Fruit fly (Drosophila melanogaster) whole organism, prepupa: Measurements from ENCODE around the gene BTBD9.
A peak's percentile ranks its signal among the peaks of the same experiment; 100 is the strongest.

ENCODE experiments used
- Blimp-1 ChIP-seq: fragments of 200-800 bp; sonication (Bioruptor generic); optimal IDR thresholded peaks from 3 replicates; lab custom pipeline; 2017; ENCODE audit warnings: missing biosample characterization, missing genetic modification characterization, mild to moderate bottlenecking, moderate library complexity, missing genetic modification reagents
- CG10631 ChIP-seq: fragments of 200-800 bp; sonication (Bioruptor generic); optimal IDR thresholded peaks from 2 replicates; lab custom pipeline; 2016; ENCODE audit warnings: missing biosample characterization, missing genetic modification characterization
- CG11294 ChIP-seq: fragments of 200-800 bp; sonication (Bioruptor generic); IDR thresholded peaks from 2 replicates; pipeline ENCODE4 v1.3.6; 2022; ENCODE audit warnings: missing biosample characterization, missing genetic modification characterization
- CG11762 ChIP-seq: fragments of 200-800 bp; sonication (Bioruptor generic); optimal IDR thresholded peaks from 3 replicates; lab custom pipeline; 2016; ENCODE audit warnings: missing biosample characterization, missing genetic modification characterization; ENCODE audit not compliant: insufficient read depth
- CG11902 ChIP-seq: fragments of 200-800 bp; sonication (Bioruptor generic); optimal IDR thresholded peaks from 3 replicates; lab custom pipeline; 2016; ENCODE audit warnings: missing biosample characterization, missing genetic modification characterization
- CG15336 ChIP-seq: fragments of 200-800 bp; sonication (Bioruptor generic); IDR thresholded peaks from 2 replicates; pipeline ENCODE4 v1.3.6; 2022; ENCODE audit warnings: missing biosample characterization, missing genetic modification characterization
- CG1621 ChIP-seq: fragments of 200-800 bp; sonication (Bioruptor generic); optimal IDR thresholded peaks from 3 replicates; lab custom pipeline; 2018; ENCODE audit warnings: missing biosample characterization, mild to moderate bottlenecking, missing genetic modification characterization
- CG3032 ChIP-seq: fragments of 200-800 bp; optimal IDR thresholded peaks from 2 replicates; lab custom pipeline; 2019; ENCODE audit warnings: missing biosample characterization, mild to moderate bottlenecking, missing genetic modification characterization, moderate library complexity
- CG31627 ChIP-seq: fragments of 200-800 bp; sonication (Bioruptor generic); optimal IDR thresholded peaks from 3 replicates; lab custom pipeline; 2016; ENCODE audit warnings: missing biosample characterization, missing genetic modification characterization
- CG32006 ChIP-seq: fragments of 200-800 bp; sonication (Bioruptor generic); optimal IDR thresholded peaks from 3 replicates; lab custom pipeline; 2017; ENCODE audit warnings: missing biosample characterization, mild to moderate bottlenecking, missing genetic modification characterization
- CG3919 ChIP-seq: fragments of 200-800 bp; sonication (Bioruptor generic); optimal IDR thresholded peaks from 3 replicates; lab custom pipeline; 2016; ENCODE audit warnings: missing biosample characterization, missing genetic modification characterization
- CG4318 ChIP-seq: fragments of 200-800 bp; sonication (Bioruptor generic); optimal IDR thresholded peaks from 3 replicates; lab custom pipeline; 2017; ENCODE audit warnings: missing biosample characterization, mild to moderate bottlenecking, missing genetic modification characterization
- CG6163 ChIP-seq: fragments of 200-800 bp; sonication (Bioruptor generic); IDR thresholded peaks from 3 replicates; pipeline ENCODE4 v1.3.6; 2022; ENCODE audit warnings: missing biosample characterization, missing genetic modification characterization
- CG6276 ChIP-seq: fragments of 200-800 bp; sonication (Bioruptor generic); optimal IDR thresholded peaks from 2 replicates; lab custom pipeline; 2017; ENCODE audit warnings: missing biosample characterization, mild to moderate bottlenecking, missing genetic modification characterization
- CG6792 ChIP-seq: fragments of 200-800 bp; sonication (Bioruptor generic); optimal IDR thresholded peaks from 3 replicates; lab custom pipeline; 2016; ENCODE audit warnings: missing biosample characterization, missing genetic modification characterization
- CG6854 ChIP-seq: fragments of 200-800 bp; sonication (Bioruptor generic); optimal IDR thresholded peaks from 2 replicates; lab custom pipeline; 2017; ENCODE audit warnings: missing biosample characterization, mild to moderate bottlenecking, missing genetic modification characterization
- CG8119 ChIP-seq: fragments of 200-800 bp; sonication (Bioruptor generic); IDR thresholded peaks from 3 replicates; pipeline ENCODE4 v1.3.6; 2022; ENCODE audit warnings: missing biosample characterization, missing genetic modification characterization
- CG8319 ChIP-seq: fragments of 200-800 bp; sonication (Bioruptor generic); optimal IDR thresholded peaks from 3 replicates; lab custom pipeline; 2016; ENCODE audit warnings: missing biosample characterization, missing genetic modification characterization
- CG8632 ChIP-seq: fragments of 200-800 bp; sonication (Bioruptor generic); optimal IDR thresholded peaks from 3 replicates; lab custom pipeline; 2016; ENCODE audit warnings: missing biosample characterization, missing genetic modification characterization
- Eip75B ChIP-seq: fragments of 200-800 bp; sonication (Bioruptor generic); optimal IDR thresholded peaks from 3 replicates; lab custom pipeline; 2016; ENCODE audit warnings: missing biosample characterization, missing genetic modification characterization
- Eip78C ChIP-seq: fragments of 200-800 bp; sonication (Bioruptor generic); peaks from one replicate; lab custom pipeline; 2016; ENCODE audit warnings: missing biosample characterization, missing genetic modification characterization
- Ets21C ChIP-seq: fragments of 200-800 bp; sonication (Bioruptor generic); optimal IDR thresholded peaks from 3 replicates; lab custom pipeline; 2016; ENCODE audit warnings: missing biosample characterization, missing genetic modification characterization
- Hr38 ChIP-seq: sonication (Bioruptor generic); optimal IDR thresholded peaks from 2 replicates; lab custom pipeline; 2016; ENCODE audit warnings: missing biosample characterization, missing genetic modification characterization
- Hr4 ChIP-seq: fragments of 200-800 bp; sonication (Bioruptor generic); optimal IDR thresholded peaks from 3 replicates; lab custom pipeline; 2016; ENCODE audit warnings: missing biosample characterization, missing genetic modification characterization
- Lpt ChIP-seq: fragments of 200-800 bp; sonication (Bioruptor generic); optimal IDR thresholded peaks from 3 replicates; lab custom pipeline; 2016; ENCODE audit warnings: missing biosample characterization, missing genetic modification characterization
- Met ChIP-seq: fragments of 200-800 bp; sonication (Bioruptor generic); optimal IDR thresholded peaks from 3 replicates; lab custom pipeline; 2016; ENCODE audit warnings: missing biosample characterization, missing genetic modification characterization
- OdsH ChIP-seq: fragments of 200-800 bp; sonication (Bioruptor generic); optimal IDR thresholded peaks from 3 replicates; lab custom pipeline; 2016; ENCODE audit warnings: missing biosample characterization, missing genetic modification characterization
- Sox102F ChIP-seq: fragments of 200-800 bp; sonication (Bioruptor generic); optimal IDR thresholded peaks from 2 replicates; lab custom pipeline; 2016; ENCODE audit warnings: missing biosample characterization, mild to moderate bottlenecking, missing genetic modification characterization
- Sox14 ChIP-seq: fragments of 200-800 bp; sonication (Bioruptor generic); optimal IDR thresholded peaks from 3 replicates; lab custom pipeline; 2016; ENCODE audit warnings: missing biosample characterization, missing genetic modification characterization
- achi ChIP-seq: fragments of 200-800 bp; sonication (Bioruptor generic); optimal IDR thresholded peaks from 3 replicates; lab custom pipeline; 2016; ENCODE audit warnings: missing biosample characterization, missing genetic modification characterization
- acj6 ChIP-seq: fragments of 200-800 bp; sonication (Bioruptor generic); optimal IDR thresholded peaks from 3 replicates; lab custom pipeline; 2016; ENCODE audit warnings: missing biosample characterization, missing genetic modification characterization
- cyc ChIP-seq: fragments of 200-800 bp; sonication (Bioruptor generic); optimal IDR thresholded peaks from 3 replicates; lab custom pipeline; 2016; ENCODE audit warnings: missing biosample characterization, missing genetic modification characterization
- dsx ChIP-seq: fragments of 200-800 bp; optimal IDR thresholded peaks from 3 replicates; lab custom pipeline; 2019; ENCODE audit warnings: missing biosample characterization, mild to moderate bottlenecking, missing genetic modification characterization, moderate library complexity; ENCODE audit not compliant: poor library complexity, severe bottlenecking
- esn ChIP-seq: fragments of 200-800 bp; sonication (Bioruptor generic); optimal IDR thresholded peaks from 2 replicates; lab custom pipeline; 2016; ENCODE audit warnings: missing biosample characterization, mild to moderate bottlenecking, missing genetic modification characterization, moderate library complexity
- fd85E ChIP-seq: fragments of 200-800 bp; sonication (Bioruptor generic); optimal IDR thresholded peaks from 3 replicates; lab custom pipeline; 2016; ENCODE audit warnings: missing biosample characterization, missing genetic modification characterization
- net ChIP-seq: fragments of 200-800 bp; sonication (Bioruptor generic); optimal IDR thresholded peaks from 3 replicates; lab custom pipeline; 2016; ENCODE audit warnings: missing biosample characterization, missing genetic modification characterization
- salr ChIP-seq, 2 experiments: fragments of 200-800 bp; sonication (Bioruptor generic); optimal IDR thresholded peaks; 3 replicates each; lab custom pipeline; 2016 to 2018; ENCODE audit warnings: missing biosample characterization in 2 of 2, missing genetic modification characterization in 2 of 2, mild to moderate bottlenecking in 1 of 2
- spab ChIP-seq: fragments of 200-800 bp; sonication (Bioruptor generic); optimal IDR thresholded peaks from 2 replicates; lab custom pipeline; 2017; ENCODE audit warnings: missing biosample characterization, mild to moderate bottlenecking, missing genetic modification characterization, missing genetic modification reagents
- ss ChIP-seq, 2 experiments: fragments of 200-800 bp; sonication (Bioruptor generic); optimal IDR thresholded peaks; 2 replicates in 1 of 2; 3 replicates in 1 of 2; lab custom pipeline; 2017 to 2018; ENCODE audit warnings: mild to moderate bottlenecking in 2 of 2, missing biosample characterization in 2 of 2, missing genetic modification characterization in 2 of 2, moderate library complexity in 1 of 2
- svp ChIP-seq: fragments of 200-800 bp; sonication (Bioruptor generic); peaks from one replicate; lab custom pipeline; 2016; ENCODE audit warnings: missing biosample characterization, missing genetic modification characterization
- vri ChIP-seq: fragments of 200-800 bp; sonication (Bioruptor generic); optimal IDR thresholded peaks from 3 replicates; lab custom pipeline; 2016; ENCODE audit warnings: missing biosample characterization, mild to moderate bottlenecking, missing genetic modification characterization

The BTBD9 gene

DNA sequence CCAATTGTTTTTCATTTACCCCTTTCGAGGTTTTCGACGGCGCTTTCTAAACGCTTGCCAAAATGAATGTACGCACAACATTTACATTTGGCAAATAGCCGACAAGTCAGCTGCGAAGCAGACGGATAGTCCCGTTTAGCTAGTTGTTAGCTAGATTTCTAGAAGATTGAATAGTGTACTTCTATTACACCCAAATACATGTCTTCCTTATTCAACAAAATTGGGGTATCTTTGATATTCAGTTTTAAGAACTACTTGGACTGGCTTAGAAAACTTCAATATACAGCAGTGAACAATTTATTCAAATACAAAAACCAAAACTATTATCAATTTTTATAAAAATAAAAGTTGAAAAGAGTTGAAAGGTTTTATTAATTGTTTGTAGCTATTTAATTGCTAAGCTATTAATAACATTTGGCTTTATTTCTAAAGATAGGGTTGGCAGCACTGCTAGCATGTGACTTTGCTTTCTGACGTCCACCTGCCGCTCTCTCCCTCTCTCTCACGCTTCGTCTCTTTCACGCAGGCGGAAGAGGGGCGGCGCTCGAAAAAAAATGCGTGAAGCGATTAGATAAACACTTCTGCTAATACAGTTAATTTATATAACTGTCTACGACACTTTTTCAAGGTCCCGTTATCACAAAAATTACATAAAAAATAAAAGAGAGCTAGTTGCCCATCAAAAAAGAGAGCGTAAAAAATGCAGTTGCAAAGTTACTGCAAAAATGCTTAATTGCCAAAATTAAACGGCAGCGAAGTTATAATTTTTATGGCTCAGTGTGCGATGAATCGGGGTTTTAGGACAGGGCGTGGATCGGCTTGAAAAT lies 16.7 kb downstream of the BTBD9 start:
- TF ChIP-seq vri (GFP tag; lab: Kevin White, UChicago) (peak; percentile 77), Hr4 (GFP tag; lab: Kevin White, UChicago) (peak; percentile 13), spab (no peak), ss (GFP tag; optimal IDR thresholded peaks at IDR 0.05; lab: Kevin White, UChicago) (no peak), CG32006 (GFP tag; lab: Kevin White, UChicago) (peak; percentile 49), CG8319 (GFP tag; lab: Kevin White, UChicago) (no peak), salr (GFP tag; optimal IDR thresholded peaks at IDR 0.05; lab: Kevin White, UChicago) (no peak), CG11902 (no peak), CG11762 (GFP tag; lab: Kevin White, UChicago) (peak; percentile 19), net (GFP tag; lab: Kevin White, UChicago) (no peak), esn (no peak), CG6276 (GFP tag; lab: Kevin White, UChicago) (no peak), achi (GFP tag; lab: Kevin White, UChicago) (no peak), CG4318 (GFP tag; lab: Kevin White, UChicago) (peak; percentile 20), OdsH (GFP tag; lab: Kevin White, UChicago) (peak; percentile 20), Eip78C (peak; percentile 47), CG8119 (GFP tag; lab: Robert Waterston, UW) (peak; percentile 29; the same call in 1 of the 3 replicates), Sox14 (GFP tag; lab: Kevin White, UChicago) (no peak), acj6 (GFP tag; lab: Kevin White, UChicago) (no peak), CG1621 (tag; lab: Kevin White, UChicago) (no peak), CG6792 (no peak), CG10631 (GFP tag; lab: Kevin White, UChicago) (no peak), svp (no peak), Hr38 (no peak)

DNA sequence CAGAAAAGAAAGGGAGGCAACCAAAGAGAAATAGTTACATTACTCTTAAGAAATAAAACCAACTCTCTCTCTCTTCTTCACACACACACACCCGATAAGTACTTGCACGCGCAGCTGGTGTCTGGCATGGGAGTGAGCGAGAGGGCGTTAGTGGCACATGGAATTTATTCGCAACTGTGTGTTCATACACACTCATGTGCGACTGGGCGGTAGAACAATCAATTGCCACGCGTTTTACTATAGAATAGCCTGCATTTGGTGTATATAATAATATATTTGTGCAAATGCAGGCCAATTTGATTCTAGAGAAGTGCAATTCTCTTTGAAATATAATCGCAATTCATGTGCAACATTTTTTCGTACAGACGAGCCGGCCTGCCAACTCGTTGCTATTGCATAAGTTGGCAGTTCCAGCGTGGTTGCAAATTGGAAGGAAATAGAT lies 17.6 kb downstream of the BTBD9 start:
- TF ChIP-seq Ets21C (GFP tag; lab: Kevin White, UChicago) (no peak), Met (GFP tag; lab: Kevin White, UChicago) (peak; percentile 34), Eip78C (peak; percentile 53), esn (peak; percentile 4), CG3919 (peak; percentile 26), CG6854 (GFP tag; lab: Kevin White, UChicago) (peak; percentile 27), Hr38 (no peak), Sox102F (GFP tag; lab: Kevin White, UChicago) (peak; percentile 32), dsx (GFP tag; lab: Kevin White, UChicago) (peak; percentile 56), vri (GFP tag; lab: Kevin White, UChicago) (peak; percentile 76), CG11902 (no peak)
- TF ChIP-seq, all 60 proteins: peak for 8

DNA sequence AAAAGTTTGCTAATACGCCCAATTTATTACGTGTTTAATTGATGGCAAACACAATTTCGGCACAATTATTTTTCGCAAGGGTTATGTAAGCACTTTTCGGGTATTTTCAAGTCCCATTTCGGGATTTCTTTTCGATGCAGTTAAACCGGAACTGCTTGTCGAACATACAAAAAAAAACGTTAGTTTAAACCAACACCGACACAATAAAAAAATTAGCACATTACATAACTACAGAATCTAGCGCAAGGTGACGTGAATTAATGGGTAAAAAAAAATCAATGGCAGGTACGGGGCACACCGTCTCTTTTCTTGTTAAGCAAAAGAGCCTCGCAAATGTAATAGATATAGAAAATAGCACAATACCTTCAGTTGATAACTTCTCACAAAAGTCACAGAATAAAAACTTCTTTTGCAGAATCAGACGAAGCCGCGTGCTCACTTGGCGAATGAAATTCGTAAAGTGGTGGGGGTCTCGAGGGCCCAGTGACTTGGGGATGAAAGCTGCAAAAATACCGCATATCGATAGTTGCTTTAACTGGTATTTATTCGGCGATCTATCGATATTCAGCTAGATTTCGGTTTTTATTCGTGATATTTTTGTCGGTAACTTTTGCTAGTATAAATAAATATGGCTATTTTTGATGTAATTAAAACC lies 18.2 kb downstream of the BTBD9 start, which contains the start of the genes Ant2 and sesB:
Ant2 (minus strand) TSS at position 465 of the 655 bp plus-strand sequence.
sesB (minus strand) TSS at position 516 of the 655 bp plus-strand sequence.
- TF ChIP-seq Eip78C (peak; percentile 46), vri (GFP tag; lab: Kevin White, UChicago) (peak; percentile 71), CG6276 (GFP tag; lab: Kevin White, UChicago) (no peak)

DNA sequence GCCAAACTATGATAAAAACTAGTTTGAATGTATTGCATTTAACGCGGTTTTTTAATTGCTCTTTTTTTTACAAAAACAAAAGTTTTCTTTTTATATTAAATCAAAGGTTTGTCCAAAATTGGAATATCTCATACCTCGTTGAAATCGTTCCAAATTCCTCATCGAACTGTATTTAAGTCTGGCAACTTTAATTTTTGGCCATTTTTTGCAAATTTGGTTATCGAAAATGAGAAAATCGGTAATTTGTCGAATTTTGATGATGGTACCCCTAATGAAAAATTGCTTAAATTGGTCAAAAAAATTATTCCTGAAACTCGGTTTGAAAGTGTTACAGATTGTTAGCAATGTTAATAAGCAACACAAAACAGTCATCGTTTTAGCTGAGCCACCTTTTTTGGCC lies 19.0 kb downstream of the BTBD9 start:
- TF ChIP-seq salr (GFP tag; optimal IDR thresholded peaks at IDR 0.05; lab: Kevin White, UChicago): no peak
- no peak for TF ChIP-seq Eip75B (GFP tag; lab: Kevin White, UChicago)
- TF ChIP-seq CG8632 (GFP tag; lab: Kevin White, UChicago): no peak
- no peak for TF ChIP-seq Blimp-1 (GFP tag; lab: Kevin White, UChicago)
- TF ChIP-seq CG3032: no peak
- TF ChIP-seq CG10631 (GFP tag; lab: Kevin White, UChicago): no peak
- no peak for TF ChIP-seq Lpt (GFP tag; lab: Kevin White, UChicago)
- no peak for TF ChIP-seq CG6163 (GFP tag; lab: Robert Waterston, UW)
- no peak for TF ChIP-seq esn
- no peak for TF ChIP-seq fd85E (GFP tag; lab: Kevin White, UChicago)
- TF ChIP-seq cyc (GFP tag; lab: Kevin White, UChicago): no peak
- no peak for TF ChIP-seq CG15336 (GFP tag; lab: Robert Waterston, UW)
- TF ChIP-seq CG31627 (GFP tag; lab: Kevin White, UChicago): no peak
- TF ChIP-seq CG11294 (GFP tag; lab: Robert Waterston, UW): no peak
- TF ChIP-seq dsx (GFP tag; lab: Kevin White, UChicago): no peak
- no peak for TF ChIP-seq CG6276 (GFP tag; lab: Kevin White, UChicago)
- TF ChIP-seq, all 60 proteins: peak for 0
